Worm (Caenorhabditis elegans) whole organism, early embryonic: ENCODE results near the gene ZK546.2.

Experiments used
- B0310.2 ChIP-seq: sonication (generic microtip); optimal IDR thresholded peaks from 2 replicates; lab custom pipeline; 2016; ENCODE audit warnings: mild to moderate bottlenecking, missing genetic modification characterization, missing compliant biosample characterization
- F13C5.2 ChIP-seq: sonication (generic microtip); optimal IDR thresholded peaks from 2 replicates; lab custom pipeline; 2017; ENCODE audit warnings: mild to moderate bottlenecking, missing genetic modification characterization, inconsistent platforms, missing compliant biosample characterization
- aly-1 ChIP-seq: sonication (generic microtip); optimal IDR thresholded peaks from 2 replicates; lab custom pipeline; 2016; ENCODE audit warnings: missing genetic modification characterization, missing compliant biosample characterization
- ama-1 ChIP-seq: fragments of 150-350 bp; optimal IDR thresholded peaks from 2 replicates; lab custom pipeline; 2014
- ceh-13 ChIP-seq: fragments of 200-800 bp; sonication (Bioruptor generic); optimal IDR thresholded peaks from 2 replicates; lab custom pipeline; 2018; ENCODE audit warnings: mild to moderate bottlenecking, missing genetic modification characterization, missing compliant biosample characterization
- ceh-36 ChIP-seq: sonication (generic microtip); optimal IDR thresholded peaks from 2 replicates; lab custom pipeline; 2016; ENCODE audit warnings: missing genetic modification characterization, inconsistent platforms, missing compliant biosample characterization
- ets-7 ChIP-seq: sonication (generic microtip); optimal IDR thresholded peaks from 2 replicates; lab custom pipeline; 2016; ENCODE audit warnings: missing genotype, missing genetic modification characterization, missing compliant biosample characterization
- flt-1 ChIP-seq: fragments of 200-800 bp; sonication (Bioruptor generic); IDR thresholded peaks from 2 replicates; pipeline ENCODE4 v1.3.6; 2022; ENCODE audit warnings: missing genetic modification characterization, missing compliant biosample characterization
- hmbx-1 ChIP-seq: sonication (generic microtip); optimal IDR thresholded peaks from 2 replicates; lab custom pipeline; 2016; ENCODE audit warnings: mild to moderate bottlenecking, missing genetic modification characterization, missing compliant biosample characterization
- hmg-4 ChIP-seq: fragments of 200-800 bp; sonication (Bioruptor generic); optimal IDR thresholded peaks from 2 replicates; lab custom pipeline; 2018; ENCODE audit warnings: mild to moderate bottlenecking, missing genetic modification characterization, missing compliant biosample characterization
- hnd-1 ChIP-seq: sonication (generic microtip); optimal IDR thresholded peaks from 2 replicates; lab custom pipeline; 2016; ENCODE audit warnings: missing genetic modification characterization, missing compliant biosample characterization
- pes-1 ChIP-seq: fragments of 200-800 bp; sonication (Bioruptor generic); IDR thresholded peaks from 2 replicates; pipeline ENCODE4 v1.3.6; 2022; ENCODE audit warnings: missing genetic modification reagents, missing genetic modification characterization, missing compliant biosample characterization
- scrt-1 ChIP-seq: fragments of 200-800 bp; sonication (Bioruptor generic); IDR thresholded peaks from 2 replicates; pipeline ENCODE4 v1.3.6; 2022; ENCODE audit warnings: missing genetic modification characterization, missing compliant biosample characterization
- sea-1 ChIP-seq: fragments of 200-800 bp; sonication (Bioruptor generic); conservative IDR thresholded peaks from 2 replicates; pipeline ENCODE4 v1.3.6; 2022; ENCODE audit warnings: missing genetic modification characterization, missing compliant biosample characterization
- tbx-11 ChIP-seq: fragments of 200-800 bp; sonication (Bioruptor generic); IDR thresholded peaks from 2 replicates; pipeline ENCODE4 v1.3.6; 2022; ENCODE audit warnings: missing genetic modification characterization, missing compliant biosample characterization
- tbx-37 ChIP-seq: fragments of 200-800 bp; sonication (Bioruptor generic); conservative IDR thresholded peaks from 2 replicates; pipeline ENCODE4 v1.3.6; 2022; ENCODE audit warnings: missing genetic modification reagents, missing genetic modification characterization, missing compliant biosample characterization
- tra-4 ChIP-seq: sonication (generic microtip); optimal IDR thresholded peaks from 2 replicates; lab custom pipeline; 2017; ENCODE audit warnings: missing genetic modification characterization, missing compliant biosample characterization

Gene ZK546.2

ce11 chrII:4953289-4953688 lies 7.5 kb downstream of the ZK546.2 start, which contains the start of gene ndx-3:
TSS of gene ndx-3 (plus strand) at chrII:4953589.
- TF ChIP-seq tra-4 (tag; lab: Kevin White, UChicago) (no peak), ama-1 (no peak), aly-1 (tag; lab: Kevin White, UChicago) (no peak), B0310.2 (tag; lab: Kevin White, UChicago) (no peak), pes-1 (GFP tag; lab: Robert Waterston, UW) (no peak), ets-7 (tag; lab: Kevin White, UChicago) (no peak), hmbx-1 (tag; lab: Kevin White, UChicago) (no peak), F13C5.2 (tag; lab: Kevin White, UChicago) (no peak), tbx-11 (GFP tag; lab: Robert Waterston, UW) (no peak), ceh-36 (no peak), hnd-1 (tag; lab: Kevin White, UChicago) (no peak), hmg-4 (GFP tag; lab: Kevin White, UChicago) (no peak), scrt-1 (no peak), sea-1 (GFP tag; lab: Robert Waterston, UW) (no peak), ceh-13 (no peak)

ce11 chrII:4954099-4954959 lies 8.5 kb downstream of the ZK546.2 start:
- TF ChIP-seq hmg-4 (GFP tag; lab: Kevin White, UChicago) (no peak), ama-1 (no peak), F13C5.2 (tag; lab: Kevin White, UChicago) (no peak), tbx-37 (GFP tag; lab: Robert Waterston, UW) (no peak), tra-4 (tag; lab: Kevin White, UChicago) (no peak), flt-1 (GFP tag; lab: Robert Waterston, UW) (no peak), B0310.2 (tag; lab: Kevin White, UChicago) (no peak), scrt-1 (no peak), ceh-36 (no peak), pes-1 (GFP tag; lab: Robert Waterston, UW) (no peak), sea-1 (GFP tag; lab: Robert Waterston, UW) (no peak), tbx-11 (GFP tag; lab: Robert Waterston, UW) (no peak), ets-7 (tag; lab: Kevin White, UChicago) (no peak), hmbx-1 (tag; lab: Kevin White, UChicago) (no peak)

ce11 chrII:4955353-4955752 lies 9.5 kb downstream of the ZK546.2 start, which contains the start of gene pbs-3:
TSS of gene pbs-3 (minus strand) at chrII:4955427.
- TF ChIP-seq F13C5.2 (tag; lab: Kevin White, UChicago) (peak; percentile 16), tra-4 (tag; lab: Kevin White, UChicago) (no peak), flt-1 (GFP tag; lab: Robert Waterston, UW) (no peak), ceh-13 (no peak), tbx-37 (GFP tag; lab: Robert Waterston, UW) (peak; percentile 54; the same call in 1 of the 2 replicates), tbx-11 (GFP tag; lab: Robert Waterston, UW) (no peak), hmg-4 (GFP tag; lab: Kevin White, UChicago) (no peak), B0310.2 (tag; lab: Kevin White, UChicago) (no peak), sea-1 (GFP tag; lab: Robert Waterston, UW) (0 out of 2 replicates have a peak, but pooled peaks have one; percentile 23), aly-1 (tag; lab: Kevin White, UChicago) (no peak), scrt-1 (no peak), pes-1 (GFP tag; lab: Robert Waterston, UW) (no peak; the same call in 1 of the 2 replicates), ceh-36 (no peak), ama-1 (no peak), hnd-1 (tag; lab: Kevin White, UChicago) (no peak), hmbx-1 (tag; lab: Kevin White, UChicago) (no peak), ets-7 (tag; lab: Kevin White, UChicago) (peak; percentile 3)

ce11 chrII:4959719-4960118 lies 13.9 kb downstream of the ZK546.2 start, which contains the start of gene ulp-2:
TSS of gene ulp-2 (minus strand) at chrII:4959876.
- TF ChIP-seq tbx-37 (GFP tag; lab: Robert Waterston, UW), result no peak
- no peak for TF ChIP-seq hnd-1 (tag; lab: Kevin White, UChicago)
- TF ChIP-seq tra-4 (tag; lab: Kevin White, UChicago), result no peak
- TF ChIP-seq tbx-11 (GFP tag; lab: Robert Waterston, UW), result no peak
- no peak for TF ChIP-seq ama-1

- TF ChIP-seq scrt-1 (no peak), tbx-11 (GFP tag; lab: Robert Waterston, UW) (no peak)
Observed at ce11 chrII:4960690-4961089, 14.9 kb downstream of the ZK546.2 start.

- no peak for TF ChIP-seq ceh-36
Observed at ce11 chrII:4966576-4966975, 20.7 kb downstream of the ZK546.2 start.

ce11 chrII:4967636-4968035 lies 21.8 kb downstream of the ZK546.2 start:
- no peak for TF ChIP-seq pes-1 (GFP tag; lab: Robert Waterston, UW)
- no peak for TF ChIP-seq sea-1 (GFP tag; lab: Robert Waterston, UW)

- TF ChIP-seq ets-7 (tag; lab: Kevin White, UChicago), result no peak
- no peak for TF ChIP-seq tbx-37 (GFP tag; lab: Robert Waterston, UW)
- no peak for TF ChIP-seq B0310.2 (tag; lab: Kevin White, UChicago)
- no peak for TF ChIP-seq hmbx-1 (tag; lab: Kevin White, UChicago)
- no peak for TF ChIP-seq sea-1 (GFP tag; lab: Robert Waterston, UW)
- no peak for TF ChIP-seq hnd-1 (tag; lab: Kevin White, UChicago)
- TF ChIP-seq tra-4 (tag; lab: Kevin White, UChicago), result no peak
- no peak for TF ChIP-seq aly-1 (tag; lab: Kevin White, UChicago)
- TF ChIP-seq flt-1 (GFP tag; lab: Robert Waterston, UW), result no peak
- no peak for TF ChIP-seq ama-1
- TF ChIP-seq ceh-13, result no peak
- TF ChIP-seq scrt-1, result no peak
- no peak for TF ChIP-seq hmg-4 (GFP tag; lab: Kevin White, UChicago)
- TF ChIP-seq ceh-36, result no peak
- TF ChIP-seq pes-1 (GFP tag; lab: Robert Waterston, UW), result no peak
- TF ChIP-seq tbx-11 (GFP tag; lab: Robert Waterston, UW), result no peak
- TF ChIP-seq F13C5.2 (tag; lab: Kevin White, UChicago), result no peak
Observed at ce11 chrII:4968863-4969262, 23.0 kb downstream of the ZK546.2 start, which contains the start of gene shc-2. TSS of gene shc-2 (plus strand) at chrII:4969163.
